Worm (Caenorhabditis elegans) whole organism, mixed stage, embryonic: Measurements from ENCODE around the gene mcu-1.

Experiments used
- elt-3 ChIP-seq: fragments of 150-350 bp; optimal IDR thresholded peaks from 2 replicates; lab custom pipeline; 2014; ENCODE audit warnings: missing biosample characterization, missing genetic modification characterization
- mep-1 ChIP-seq: fragments of 150-350 bp; optimal IDR thresholded peaks from 2 replicates; lab custom pipeline; 2017; ENCODE audit warnings: missing biosample characterization, missing genetic modification reagents, missing genetic modification characterization, inconsistent platforms
- nhr-237 ChIP-seq: fragments of 150-350 bp; optimal IDR thresholded peaks from 2 replicates; lab custom pipeline; 2014; ENCODE audit warnings: missing biosample characterization, missing genetic modification characterization
- nhr-28 ChIP-seq: fragments of 150-350 bp; optimal IDR thresholded peaks from 2 replicates; lab custom pipeline; 2014; ENCODE audit warnings: missing biosample characterization, missing genetic modification characterization
- ztf-11 ChIP-seq: fragments of 150-350 bp; optimal IDR thresholded peaks from 2 replicates; lab custom pipeline; 2014; ENCODE audit warnings: missing biosample characterization, missing genetic modification characterization

DNA sequence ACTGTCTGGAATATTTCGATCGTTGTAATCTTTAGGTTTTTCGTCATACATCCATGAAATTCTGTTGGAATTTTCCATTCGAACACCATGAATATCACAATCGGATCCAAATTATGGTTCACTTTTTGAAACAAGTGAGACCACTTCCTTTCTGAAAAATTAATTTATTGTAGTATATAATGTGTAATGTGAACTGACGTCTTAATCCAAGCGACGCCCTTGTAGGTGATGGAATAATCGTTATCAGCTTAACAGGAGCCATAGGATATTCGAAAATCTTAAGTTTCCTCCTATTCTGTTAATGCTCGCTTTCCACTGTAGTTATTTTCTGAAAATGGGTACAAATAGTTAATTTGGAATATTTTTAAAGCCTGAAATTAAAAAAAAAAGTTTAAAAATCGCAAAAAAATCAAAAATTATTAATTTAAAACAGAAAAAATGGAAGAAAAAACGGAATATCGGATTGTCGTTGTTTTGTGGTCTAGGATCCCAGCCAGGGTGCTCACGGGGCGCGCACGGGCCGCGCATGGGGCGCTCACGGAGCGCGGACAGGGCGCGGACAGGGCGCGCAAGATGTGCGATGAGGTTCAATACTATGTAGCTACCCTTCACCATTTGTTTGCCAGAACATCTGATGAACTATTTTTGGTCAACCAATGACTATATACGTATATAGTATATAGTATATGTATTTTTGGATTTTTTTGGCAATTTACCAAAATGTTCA is 23.4 kb upstream of the mcu-1 start, which contains the start of gene K02B2.6:
- TF ChIP-seq elt-3 (tag; lab: Kevin White, UChicago) = no peak
- no peak for TF ChIP-seq mep-1 (tag; lab: Kevin White, UChicago)
- no peak for TF ChIP-seq ztf-11 (tag; lab: Kevin White, UChicago)
- no peak for TF ChIP-seq nhr-28
- no peak for TF ChIP-seq nhr-237
